Fruit fly (Drosophila melanogaster): ENCODE data around the gene CG33767.

The CG33767 gene

DNA sequence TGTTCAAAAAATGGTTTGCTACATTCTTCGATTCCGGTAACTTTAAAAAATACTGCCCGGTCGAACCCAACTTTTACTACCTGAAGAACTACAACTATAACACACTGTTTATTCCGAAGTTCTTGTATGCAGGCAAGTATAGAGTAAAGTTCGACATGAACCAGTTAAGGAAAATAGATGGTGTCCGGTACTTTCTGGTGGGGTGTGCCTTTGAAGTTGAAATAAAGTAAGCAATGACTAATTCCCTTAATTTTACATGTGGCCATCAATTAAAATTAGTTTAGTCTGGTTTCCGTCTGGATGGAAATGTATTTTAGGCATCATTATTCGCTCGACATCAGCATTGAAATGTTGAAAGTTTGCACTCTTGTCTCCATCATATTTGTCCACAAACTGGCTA is at the start of gene CG33767:
Gene CG33767 (plus strand): TSS at position 301 of the 400 bp plus-strand sequence.
- no peak for TF ChIP-seq noc (tag; optimal IDR thresholded peaks at IDR 0.05)

DNA sequence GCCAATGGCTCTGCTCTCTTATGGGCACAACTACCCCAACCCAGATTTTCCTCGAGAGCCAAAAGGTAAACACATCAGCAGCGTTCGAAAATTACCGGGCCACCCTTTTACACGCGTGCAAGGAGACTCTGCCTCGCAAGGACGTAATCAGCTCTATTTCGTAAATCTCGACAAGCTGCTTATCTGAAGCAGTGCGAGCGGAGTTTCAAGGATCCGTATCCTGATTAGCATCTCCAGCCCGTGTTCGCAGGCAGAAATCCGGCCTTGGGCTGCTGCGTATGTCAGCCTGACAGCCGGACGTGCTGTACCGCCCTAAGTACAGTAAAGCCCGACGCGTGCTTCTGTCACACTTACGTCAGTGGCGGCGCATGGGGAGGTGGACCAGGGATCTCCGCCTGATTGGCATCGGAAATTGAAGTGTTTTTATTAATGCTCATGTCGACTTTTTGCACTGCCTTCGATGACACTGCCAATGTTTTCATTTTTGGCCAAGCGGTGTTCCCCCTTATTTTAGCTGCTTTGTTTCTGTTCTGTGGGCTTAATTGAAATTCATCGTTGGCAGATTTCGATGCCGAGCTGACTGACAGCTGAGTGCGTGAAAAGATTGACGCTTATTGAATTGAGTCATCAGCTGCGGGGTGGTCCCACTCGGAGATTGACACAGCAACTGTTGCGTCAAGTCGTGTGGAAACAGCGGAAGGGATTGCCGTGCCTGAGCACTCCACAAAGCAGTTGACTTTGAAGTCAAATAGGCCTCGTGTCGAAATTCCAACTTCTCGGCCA is 40.3 kb upstream of the CG33767 start, which contains the start of gene ND-B14.5AL:
Gene ND-B14.5AL (plus strand): TSS at position 733 of the 783 bp plus-strand sequence.
- TF ChIP-seq noc (tag; optimal IDR thresholded peaks at IDR 0.05) = no peak

DNA sequence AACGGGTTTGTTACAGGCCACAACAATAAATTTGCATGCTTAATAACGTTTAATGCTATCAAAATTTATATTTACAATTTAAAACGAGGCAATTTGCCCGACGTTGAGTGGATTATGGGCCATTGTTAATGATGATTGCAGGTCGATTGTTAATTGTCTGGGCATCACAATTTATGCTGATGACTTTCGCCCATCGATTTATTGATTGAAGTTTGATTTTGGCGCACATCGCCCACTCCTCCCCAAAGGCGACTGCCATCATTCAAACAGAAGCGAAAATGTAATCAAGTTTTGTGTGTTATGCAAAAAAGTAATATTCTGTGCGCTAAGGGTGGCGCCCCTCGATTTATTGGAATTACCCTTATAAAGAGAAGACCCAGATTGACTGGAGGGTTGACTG is 39.0 kb upstream of the CG33767 start:
- no peak for TF ChIP-seq noc (tag; optimal IDR thresholded peaks at IDR 0.05)

DNA sequence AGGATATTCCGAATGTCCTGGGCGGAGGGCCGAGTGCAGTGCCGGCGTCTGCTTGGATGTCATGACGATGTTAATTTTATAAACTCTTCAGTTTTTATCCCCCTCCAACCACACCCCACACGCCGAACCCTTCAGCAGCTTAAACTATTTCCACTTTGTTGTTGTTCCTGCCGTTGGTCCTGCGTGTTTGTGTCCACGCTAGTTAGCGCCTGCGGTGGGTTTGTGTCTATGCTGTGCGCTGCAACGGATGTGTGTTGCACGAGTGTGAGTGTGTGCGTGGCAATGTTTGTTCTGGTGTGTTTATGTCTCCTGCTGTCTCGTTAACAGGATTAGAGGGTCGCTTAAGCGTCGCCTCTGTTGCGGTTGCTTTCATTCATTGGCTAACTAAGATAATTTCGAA is 29.3 kb upstream of the CG33767 start:
- no peak for TF ChIP-seq noc (tag; optimal IDR thresholded peaks at IDR 0.05)

DNA sequence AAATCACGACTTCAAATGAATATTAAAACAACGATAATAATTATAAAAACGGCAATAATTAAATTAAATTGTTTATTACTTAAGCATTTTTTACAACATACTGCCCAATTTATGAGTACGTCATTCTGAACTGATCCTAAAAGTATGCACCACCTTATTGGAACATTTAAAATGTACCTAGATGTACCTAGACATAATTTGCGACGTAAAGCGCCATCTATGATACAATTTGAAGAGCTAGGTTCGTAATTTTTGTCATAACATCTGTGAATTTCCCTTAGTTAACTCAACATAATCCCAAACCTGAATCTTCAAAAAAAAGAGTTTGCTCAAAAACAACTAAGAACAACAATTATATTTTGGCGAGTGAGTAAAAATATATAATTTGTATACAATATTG is 12.0 kb upstream of the CG33767 start:
- TF ChIP-seq noc (tag; optimal IDR thresholded peaks at IDR 0.05) = no peak

DNA sequence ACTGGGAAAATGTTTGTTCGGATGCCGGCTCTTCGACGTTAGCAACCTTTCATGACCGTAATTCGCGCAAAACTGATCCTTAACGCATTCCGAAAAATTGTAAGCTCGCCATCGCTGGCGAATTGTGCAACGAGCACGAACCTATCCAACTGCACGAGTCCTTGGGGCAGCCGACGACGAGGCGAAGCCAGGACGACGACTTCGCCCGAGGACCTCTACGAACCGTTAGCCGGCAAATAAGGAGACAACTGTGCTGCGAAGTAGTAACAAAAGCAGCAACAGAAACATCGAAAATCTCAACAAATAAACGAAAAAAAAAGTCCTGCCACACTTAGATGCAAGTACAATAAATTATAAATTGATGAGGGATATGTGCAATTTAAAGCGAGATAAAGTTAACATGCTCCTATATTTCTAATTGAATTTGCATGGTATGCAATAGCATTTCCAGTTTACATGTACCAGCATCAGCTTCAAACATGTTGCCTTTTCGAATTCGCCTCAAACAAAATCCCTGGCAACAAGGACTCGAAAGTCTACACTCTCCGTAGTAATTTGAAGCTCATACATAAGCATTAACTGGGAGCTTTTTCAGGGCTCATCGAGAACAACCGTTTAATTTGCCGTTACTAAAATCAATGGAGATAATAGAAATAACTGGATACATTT is 8.1 kb upstream of the CG33767 start, which contains the start of gene CG14459:
Gene CG14459 (minus strand): TSS at position 51 of the 669 bp plus-strand sequence.
- TF ChIP-seq noc (tag; optimal IDR thresholded peaks at IDR 0.05) = no peak

DNA sequence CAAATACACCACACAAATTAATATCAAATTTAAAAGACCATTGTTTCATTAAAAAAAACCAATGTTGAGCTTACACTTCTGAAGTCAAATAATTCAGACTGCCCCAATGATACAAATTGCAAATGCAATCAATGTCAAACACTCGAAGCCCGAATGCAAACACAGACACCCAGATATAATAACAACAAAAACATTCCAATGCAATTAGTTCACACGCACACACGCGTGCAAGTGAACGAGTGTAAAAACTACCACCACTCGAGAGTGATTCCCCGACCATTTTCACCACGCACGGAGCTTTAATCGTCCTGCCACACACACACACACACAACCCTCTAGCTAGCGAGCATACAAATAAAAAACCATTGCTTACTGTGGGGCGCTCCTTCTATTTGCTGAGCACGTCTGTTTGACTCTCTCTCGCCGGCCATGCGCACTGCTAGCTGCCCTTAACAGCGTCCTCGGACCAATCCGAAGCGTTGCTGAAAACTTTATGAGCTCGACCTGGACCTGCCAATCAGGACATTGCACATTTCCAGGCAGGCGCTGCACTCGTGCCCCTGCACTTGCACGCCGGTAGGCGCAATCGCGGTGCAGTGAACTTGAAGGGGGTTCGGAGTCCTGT is 3.7 kb upstream of the CG33767 start:
- no peak for TF ChIP-seq noc (tag; optimal IDR thresholded peaks at IDR 0.05)

DNA sequence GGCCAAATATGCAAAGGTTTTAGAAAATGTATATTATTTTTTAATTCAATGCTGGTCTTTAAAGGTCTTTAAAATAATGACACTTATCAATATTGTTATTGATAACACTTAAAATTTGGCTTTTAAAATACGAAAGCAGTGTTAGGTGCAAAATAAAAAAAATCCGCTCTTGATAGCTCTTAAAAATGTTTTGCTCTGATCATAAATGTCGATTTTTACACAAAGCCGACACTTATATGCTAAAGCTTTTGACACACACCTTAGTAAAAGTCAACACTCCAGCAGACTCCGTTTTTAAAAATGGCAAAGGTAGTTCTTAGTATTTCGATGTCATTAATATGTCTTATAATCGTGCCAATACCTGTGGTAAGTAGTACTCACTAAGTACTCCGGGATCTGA is 780 bp upstream of the CG33767 start, which contains the start of gene CG33766:
Gene CG33766 (plus strand): TSS at position 301 of the 400 bp plus-strand sequence.
- no peak for TF ChIP-seq noc (tag; optimal IDR thresholded peaks at IDR 0.05)

DNA sequence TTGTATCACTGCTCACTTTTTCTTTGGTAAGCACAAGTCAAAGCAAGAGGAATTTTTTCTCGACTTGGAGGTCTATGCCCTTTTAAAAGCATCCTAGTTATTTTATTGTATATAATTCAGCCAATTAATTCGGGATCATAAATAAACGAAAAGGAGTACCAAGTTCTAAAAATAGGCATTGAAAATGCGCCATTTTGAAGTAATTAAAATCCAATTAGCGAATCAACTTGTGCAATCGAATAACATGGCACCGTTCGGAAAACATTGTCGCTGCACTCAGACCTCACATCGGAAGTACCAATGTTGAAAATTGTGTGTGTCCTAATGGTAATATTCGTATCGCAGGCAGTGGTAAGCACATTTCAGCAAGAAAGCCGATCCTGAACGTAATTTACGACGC is 756 bp downstream of the CG33767 start, which contains the start of gene CG33768:
Gene CG33768 (plus strand): TSS at position 301 of the 400 bp plus-strand sequence.
- no peak for TF ChIP-seq noc (tag; optimal IDR thresholded peaks at IDR 0.05)

DNA sequence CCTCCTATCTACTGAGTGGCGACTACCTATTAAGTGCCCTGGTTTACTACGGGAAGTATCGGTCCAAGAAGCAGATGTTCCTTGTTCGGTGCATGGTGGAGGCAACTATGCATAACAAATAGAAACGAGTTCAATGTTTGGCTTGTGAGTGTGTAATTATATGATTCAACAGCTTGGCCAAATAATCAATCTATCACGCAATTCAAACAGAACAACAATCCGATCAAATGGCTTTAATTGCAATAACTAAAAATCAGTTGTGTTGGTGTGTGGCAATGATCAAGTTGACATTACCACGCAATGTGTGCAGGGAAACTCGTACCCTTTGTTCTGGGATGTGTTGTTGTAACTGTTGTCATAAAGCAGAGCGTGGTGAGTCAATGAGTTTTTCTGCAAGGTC is 1.5 kb downstream of the CG33767 start, which contains the start of gene CG33769:
Gene CG33769 (plus strand): TSS at position 301 of the 400 bp plus-strand sequence.
- no peak for TF ChIP-seq noc (tag; optimal IDR thresholded peaks at IDR 0.05)

DNA sequence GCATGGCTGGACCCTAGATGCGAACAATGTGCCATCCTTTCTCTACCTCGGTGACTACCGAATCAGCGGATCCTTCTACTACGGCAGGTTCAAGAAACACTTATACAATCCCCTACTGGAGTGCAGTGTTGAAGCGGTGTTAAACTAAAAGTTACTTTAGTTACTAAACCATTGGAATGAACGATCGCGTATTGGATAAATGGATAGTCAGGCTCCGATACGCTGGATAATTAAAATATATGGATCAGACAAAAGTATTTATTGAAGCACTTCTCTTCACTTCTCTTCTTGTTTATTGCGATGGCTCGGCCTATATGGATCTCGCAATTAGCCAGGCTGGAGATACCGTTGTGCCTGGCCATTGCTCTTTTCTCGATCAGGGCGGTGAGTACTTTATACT is 2.3 kb downstream of the CG33767 start, which contains the start of gene CG33770:
Gene CG33770 (plus strand): TSS at position 301 of the 400 bp plus-strand sequence.
- TF ChIP-seq noc (tag; optimal IDR thresholded peaks at IDR 0.05) = no peak

DNA sequence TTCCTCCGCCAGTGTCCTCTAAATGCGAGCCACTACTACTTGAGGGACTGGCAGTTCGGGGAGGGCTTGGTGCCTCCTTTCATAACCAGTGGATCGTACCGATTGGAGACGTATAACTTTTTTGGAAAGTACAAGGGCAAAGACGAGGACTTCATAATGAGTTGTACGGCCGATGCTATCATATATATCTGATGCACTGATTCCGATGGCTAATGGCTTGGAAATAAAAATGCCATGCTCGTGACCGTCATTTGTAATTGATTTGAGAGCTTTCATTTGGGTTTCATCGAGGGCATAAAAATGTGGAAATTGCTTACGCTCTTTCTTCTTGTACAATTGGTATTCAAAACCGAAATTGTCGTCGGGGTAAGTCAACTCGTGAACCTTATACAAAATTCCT is 3.0 kb downstream of the CG33767 start, which contains the start of gene CG33771:
Gene CG33771 (plus strand): TSS at position 301 of the 400 bp plus-strand sequence.
- TF ChIP-seq noc (tag; optimal IDR thresholded peaks at IDR 0.05) = no peak

DNA sequence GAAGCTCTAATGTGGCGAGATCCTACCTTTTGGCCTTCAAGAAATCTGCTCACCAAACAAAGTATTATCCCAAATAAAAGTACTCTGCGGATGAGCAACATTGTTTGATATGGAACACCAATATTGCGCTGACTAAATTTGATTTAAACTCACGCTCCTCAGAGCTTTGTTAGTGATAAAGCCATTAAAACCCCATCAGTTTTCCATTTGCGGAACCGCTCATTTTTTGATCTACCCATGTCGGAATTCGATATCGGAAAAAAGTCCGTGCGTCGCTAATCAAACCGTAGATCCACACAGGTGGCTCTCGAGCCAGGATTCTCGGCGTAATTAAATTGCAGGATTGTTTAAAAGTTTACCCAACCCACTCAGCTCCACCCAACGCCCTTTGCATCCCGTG is 6.3 kb downstream of the CG33767 start, which contains the start of gene CG33772:
Gene CG33772 (minus strand): TSS at position 101 of the 400 bp plus-strand sequence.
- no peak for TF ChIP-seq noc (tag; optimal IDR thresholded peaks at IDR 0.05)

DNA sequence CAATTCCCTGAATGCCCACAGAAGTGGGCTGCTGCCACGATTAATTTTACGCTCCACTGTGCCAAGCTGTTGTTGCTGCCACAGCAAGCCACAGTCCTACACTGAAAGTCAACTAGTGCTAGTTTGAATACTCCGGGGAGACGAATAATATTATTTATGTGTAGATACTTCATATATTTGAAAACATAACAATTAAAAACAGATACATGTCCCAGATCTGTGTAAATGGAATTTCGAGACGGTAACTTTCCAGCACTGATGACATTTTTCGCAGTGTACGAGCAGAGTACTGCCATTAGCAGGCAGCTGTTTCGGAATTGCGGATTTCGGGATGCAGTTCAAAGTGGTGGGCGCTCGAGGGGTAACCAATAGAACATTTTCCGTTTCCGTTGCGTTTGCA is 19.0 kb downstream of the CG33767 start:
- TF ChIP-seq noc (tag; optimal IDR thresholded peaks at IDR 0.05) = no peak

DNA sequence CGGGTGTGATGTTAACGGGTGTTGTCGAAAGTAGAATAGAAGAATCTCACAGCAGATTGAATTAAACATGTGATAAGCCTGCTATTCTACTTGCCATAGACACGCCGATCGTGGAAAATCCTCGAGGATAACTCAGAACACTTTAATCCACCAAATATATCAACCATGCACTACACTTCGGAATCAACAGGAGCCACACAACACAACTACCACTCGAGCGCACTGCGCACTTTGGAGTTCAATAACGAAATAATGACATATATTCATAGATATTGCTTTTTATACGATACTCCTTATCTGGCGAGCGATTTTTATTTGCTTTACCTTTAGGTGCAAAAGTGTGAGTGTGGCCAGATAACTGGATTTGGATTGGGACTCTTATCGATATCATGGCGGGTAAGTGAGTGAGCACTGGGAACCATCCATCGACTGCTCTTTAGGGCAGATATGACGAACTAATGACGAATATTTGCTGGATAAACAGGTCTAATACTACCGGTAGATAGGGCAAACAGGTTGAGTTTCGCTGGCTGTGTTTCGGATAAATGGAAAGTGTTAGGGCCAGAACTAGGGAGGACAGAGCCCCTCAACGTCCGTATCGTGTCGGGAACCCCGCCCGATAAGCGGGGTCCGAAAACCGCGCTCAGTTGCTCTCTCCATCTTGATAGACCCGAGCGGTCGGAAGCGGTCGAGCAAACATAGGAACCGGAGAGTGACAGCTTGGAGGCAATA is 23.3 kb downstream of the CG33767 start, which contains the start of gene Jhbp6:
Gene Jhbp6 (plus strand): TSS at position 682 of the 732 bp plus-strand sequence.
- peak; percentile 15 for TF ChIP-seq noc (tag; optimal IDR thresholded peaks at IDR 0.05)
